Worm (Caenorhabditis elegans): ENCODE measurements around the gene leo-1.

Gene leo-1

ce11 chrIV:11285239-11285638, 43.9 kb downstream of the leo-1 start:
- TF ChIP-seq ztf-4 (tag; optimal IDR thresholded peaks at IDR 0.05): no peak
- TF ChIP-seq aly-2 (tag; optimal IDR thresholded peaks at IDR 0.05): no peak
- TF ChIP-seq nhr-25 (tag; optimal IDR thresholded peaks at IDR 0.05): no peak
- no peak for TF ChIP-seq daf-12 (tag; optimal IDR thresholded peaks at IDR 0.05)
- peak; percentile 12 for TF ChIP-seq pha-4 (tag; optimal IDR thresholded peaks at IDR 0.05)
- no peak for TF ChIP-seq lin-39 (tag; optimal IDR thresholded peaks at IDR 0.05)
- no peak for TF ChIP-seq fkh-2 (tag; optimal IDR thresholded peaks at IDR 0.05)
- peak; percentile 4 for TF ChIP-seq elt-2 (tag; optimal IDR thresholded peaks at IDR 0.05)
- TF ChIP-seq jun-1 (tag; optimal IDR thresholded peaks at IDR 0.05): no peak
- no peak for TF ChIP-seq nhr-76 (tag; optimal IDR thresholded peaks at IDR 0.05)
- no peak for TF ChIP-seq zag-1 (tag; optimal IDR thresholded peaks at IDR 0.05)

- no peak for TF ChIP-seq ama-1 (optimal IDR thresholded peaks at IDR 0.05)
- TF ChIP-seq nhr-67 (tag; optimal IDR thresholded peaks at IDR 0.05): no peak
- TF ChIP-seq pha-4 (tag; optimal IDR thresholded peaks at IDR 0.05): peak; percentile 95
- no peak for TF ChIP-seq hmg-11 (tag; optimal IDR thresholded peaks at IDR 0.05)
- no peak for TF ChIP-seq ceh-9 (tag; optimal IDR thresholded peaks at IDR 0.05)
- no peak for TF ChIP-seq aly-2 (tag; optimal IDR thresholded peaks at IDR 0.05)
- no peak for TF ChIP-seq nfya-1 (tag; optimal IDR thresholded peaks at IDR 0.05; ENCODE audit: insufficient read depth)
- TF ChIP-seq elt-2 (tag; optimal IDR thresholded peaks at IDR 0.05): peak; percentile 98
- peak; percentile 42 for TF ChIP-seq skn-1 (tag; optimal IDR thresholded peaks at IDR 0.05)
- TF ChIP-seq nhr-43 (tag; optimal IDR thresholded peaks at IDR 0.05; ENCODE audit: poor library complexity, severe bottlenecking): no peak
- no peak for TF ChIP-seq nhr-76 (tag; optimal IDR thresholded peaks at IDR 0.05)
- TF ChIP-seq fos-1 (tag; optimal IDR thresholded peaks at IDR 0.05): peak; percentile 53
- TF ChIP-seq egl-5 (tag; optimal IDR thresholded peaks at IDR 0.05): no peak
- TF ChIP-seq jun-1 (tag; optimal IDR thresholded peaks at IDR 0.05): peak; percentile 78
- TF ChIP-seq pqm-1 (tag; optimal IDR thresholded peaks at IDR 0.05): peak; percentile 93
- no peak for TF ChIP-seq elt-3 (tag; optimal IDR thresholded peaks at IDR 0.05)
- no peak for TF ChIP-seq nhr-28 (tag; optimal IDR thresholded peaks at IDR 0.05)
- TF ChIP-seq R02D3.7 (tag; optimal IDR thresholded peaks at IDR 0.05): no peak
- no peak for TF ChIP-seq ztf-4 (tag; optimal IDR thresholded peaks at IDR 0.05)
- no peak for TF ChIP-seq ceh-16 (tag; optimal IDR thresholded peaks at IDR 0.05)
Measured at ce11 chrIV:11284102-11284531, 45.1 kb downstream of the leo-1 start.
